Worm (Caenorhabditis elegans) whole organism, L4/young adult: ENCODE measurements around the gene cnt-1.

Source experiments
- W03F9.2 ChIP-seq: fragments of 150-350 bp; optimal IDR thresholded peaks from 2 replicates; lab custom pipeline; 2014; ENCODE audit warnings: missing biosample characterization, missing genetic modification characterization
- him-1 ChIP-seq: sonication (generic microtip); optimal IDR thresholded peaks from 2 replicates; lab custom pipeline; 2016; ENCODE audit warnings: missing genotype, missing genetic modification reagents, missing genetic modification characterization, missing compliant biosample characterization

ce11 chrII:12081454-12081853 is 7.2 kb downstream of the cnt-1 start:
- no peak for TF ChIP-seq him-1 (tag; lab: Kevin White, UChicago)
- TF ChIP-seq W03F9.2: no peak
